Fruit fly (Drosophila melanogaster) whole organism: ENCODE data around the gene CG11791.

Source experiments
- CG8478 ChIP-seq: fragments of >200 bp; optimal IDR thresholded peaks from 2 replicates; lab custom pipeline; 2018; ENCODE audit warnings: inconsistent platforms
- Dll ChIP-seq: fragments of >200 bp; optimal IDR thresholded peaks from 2 replicates; lab custom pipeline; 2017

- TF ChIP-seq Dll (lab: Kevin White, UChicago), result no peak
- TF ChIP-seq CG8478 (lab: Kevin White, UChicago), result no peak
Observed at dm6 chr3R:25024895-25025557, 24.4 kb upstream of the CG11791 start, which contains the start of the genes EMC6 and Hr96.
